Worm (Caenorhabditis elegans): ENCODE data around the gene twk-22.
A peak's percentile ranks its signal among the peaks of the same experiment; 100 is the strongest.

twk-22 gene

ce11 chrX:16318248-16318647, 12.0 kb downstream of the twk-22 start:
- TF ChIP-seq ztf-29 (GFP tag; IDR thresholded peaks at IDR 0.05): no peak
- TF ChIP-seq flt-1 (GFP tag; IDR thresholded peaks at IDR 0.05): no peak
- TF ChIP-seq tab-1 (GFP tag; IDR thresholded peaks at IDR 0.05): peak; percentile 62; the same call in 1 of the 2 replicates

- TF ChIP-seq flt-1 (GFP tag; IDR thresholded peaks at IDR 0.05): no peak
- TF ChIP-seq ref-1 (GFP tag; conservative IDR thresholded peaks at IDR 0.05): no peak
- no peak for TF ChIP-seq T22C8.4 (GFP tag; IDR thresholded peaks at IDR 0.05)
- no peak for TF ChIP-seq ztf-23 (GFP tag; IDR thresholded peaks at IDR 0.05)
Observed at ce11 chrX:16321327-16321726, 15.1 kb downstream of the twk-22 start.

- no peak for TF ChIP-seq ztf-29 (GFP tag; IDR thresholded peaks at IDR 0.05)
- no peak for TF ChIP-seq T22C8.4 (GFP tag; IDR thresholded peaks at IDR 0.05)
- no peak for TF ChIP-seq ztf-23 (GFP tag; IDR thresholded peaks at IDR 0.05)
- TF ChIP-seq cog-1 (tag; optimal IDR thresholded peaks at IDR 0.05): no peak
- TF ChIP-seq tab-1 (GFP tag; IDR thresholded peaks at IDR 0.05): no peak
- no peak for TF ChIP-seq klf-2 (GFP tag; conservative IDR thresholded peaks at IDR 0.05)
- TF ChIP-seq ref-1 (GFP tag; conservative IDR thresholded peaks at IDR 0.05): no peak
Observed at ce11 chrX:16321864-16322263, 15.6 kb downstream of the twk-22 start.

ce11 chrX:16324222-16324621, 18.0 kb downstream of the twk-22 start:
- TF ChIP-seq klf-2 (GFP tag; conservative IDR thresholded peaks at IDR 0.05): no peak
- no peak for TF ChIP-seq flt-1 (GFP tag; IDR thresholded peaks at IDR 0.05)
- TF ChIP-seq med-1 (GFP tag; optimal IDR thresholded peaks at IDR 0.05; ENCODE audit: insufficient read depth): no peak
- TF ChIP-seq ztf-29 (GFP tag; IDR thresholded peaks at IDR 0.05): no peak
- no peak for TF ChIP-seq T22C8.4 (GFP tag; IDR thresholded peaks at IDR 0.05)
- no peak for TF ChIP-seq ztf-23 (GFP tag; IDR thresholded peaks at IDR 0.05)
- no peak for TF ChIP-seq ref-1 (GFP tag; conservative IDR thresholded peaks at IDR 0.05)

ce11 chrX:16327229-16327628, 21.0 kb downstream of the twk-22 start:
- no peak for TF ChIP-seq cog-1 (tag; optimal IDR thresholded peaks at IDR 0.05)
- no peak for TF ChIP-seq ref-1 (GFP tag; conservative IDR thresholded peaks at IDR 0.05)
- TF ChIP-seq klf-2 (GFP tag; conservative IDR thresholded peaks at IDR 0.05): no peak
- no peak for TF ChIP-seq med-1 (GFP tag; optimal IDR thresholded peaks at IDR 0.05; ENCODE audit: insufficient read depth)
- TF ChIP-seq ztf-23 (GFP tag; IDR thresholded peaks at IDR 0.05): no peak
- TF ChIP-seq T22C8.4 (GFP tag; IDR thresholded peaks at IDR 0.05): no peak
- no peak for TF ChIP-seq flt-1 (GFP tag; IDR thresholded peaks at IDR 0.05)
- TF ChIP-seq tab-1 (GFP tag; IDR thresholded peaks at IDR 0.05): no peak
- TF ChIP-seq ztf-29 (GFP tag; IDR thresholded peaks at IDR 0.05): no peak

ce11 chrX:16328328-16328727, 22.1 kb downstream of the twk-22 start, which contains the start of gene C11G6.2:
TSS of gene C11G6.2 (plus strand) at chrX:16328628.
- TF ChIP-seq cog-1 (tag; optimal IDR thresholded peaks at IDR 0.05): no peak

- no peak for TF ChIP-seq ztf-29 (GFP tag; IDR thresholded peaks at IDR 0.05)
- TF ChIP-seq ztf-23 (GFP tag; IDR thresholded peaks at IDR 0.05): 0 out of 2 replicates have a peak, but pooled peaks have one; percentile 20
Observed at ce11 chrX:16331425-16331824, 25.2 kb downstream of the twk-22 start.

ce11 chrX:16331932-16332485, 25.7 kb downstream of the twk-22 start, which contains the start of gene taf-3:
TSS of gene taf-3 (plus strand) at chrX:16332435.
- TF ChIP-seq med-1 (GFP tag; optimal IDR thresholded peaks at IDR 0.05; ENCODE audit: insufficient read depth) (no peak), ref-1 (GFP tag; conservative IDR thresholded peaks at IDR 0.05) (no peak), cog-1 (tag; optimal IDR thresholded peaks at IDR 0.05) (no peak), ztf-23 (GFP tag; IDR thresholded peaks at IDR 0.05) (no peak), T22C8.4 (GFP tag; IDR thresholded peaks at IDR 0.05) (no peak)

ce11 chrX:16335396-16335795, 29.1 kb downstream of the twk-22 start:
- TF ChIP-seq T22C8.4 (GFP tag; IDR thresholded peaks at IDR 0.05) (no peak), med-1 (GFP tag; optimal IDR thresholded peaks at IDR 0.05; ENCODE audit: insufficient read depth) (no peak), cog-1 (tag; optimal IDR thresholded peaks at IDR 0.05) (no peak), ref-1 (GFP tag; conservative IDR thresholded peaks at IDR 0.05) (no peak), ztf-23 (GFP tag; IDR thresholded peaks at IDR 0.05) (no peak), ztf-29 (GFP tag; IDR thresholded peaks at IDR 0.05) (no peak), tab-1 (GFP tag; IDR thresholded peaks at IDR 0.05) (no peak), flt-1 (GFP tag; IDR thresholded peaks at IDR 0.05) (no peak), klf-2 (GFP tag; conservative IDR thresholded peaks at IDR 0.05) (no peak)

- TF ChIP-seq ztf-23 (GFP tag; IDR thresholded peaks at IDR 0.05): no peak
- TF ChIP-seq flt-1 (GFP tag; IDR thresholded peaks at IDR 0.05): 0 out of 2 replicates have a peak, but pooled peaks have one; percentile 20
Observed at ce11 chrX:16336940-16337339, 30.7 kb downstream of the twk-22 start.

- no peak for TF ChIP-seq flt-1 (GFP tag; IDR thresholded peaks at IDR 0.05)
- TF ChIP-seq cog-1 (tag; optimal IDR thresholded peaks at IDR 0.05): no peak
- TF ChIP-seq T22C8.4 (GFP tag; IDR thresholded peaks at IDR 0.05): no peak
- no peak for TF ChIP-seq klf-2 (GFP tag; conservative IDR thresholded peaks at IDR 0.05)
- no peak for TF ChIP-seq ztf-29 (GFP tag; IDR thresholded peaks at IDR 0.05)
- no peak for TF ChIP-seq ztf-23 (GFP tag; IDR thresholded peaks at IDR 0.05)
- no peak for TF ChIP-seq tab-1 (GFP tag; IDR thresholded peaks at IDR 0.05)
- no peak for TF ChIP-seq ref-1 (GFP tag; conservative IDR thresholded peaks at IDR 0.05)
- TF ChIP-seq med-1 (GFP tag; optimal IDR thresholded peaks at IDR 0.05; ENCODE audit: insufficient read depth): no peak
Observed at ce11 chrX:16337399-16337798, 31.1 kb downstream of the twk-22 start.

Data from whole organism, midembryonic.